1 fruit fly cellular context compared by ENCODE assay signal in genomic region chr3R:20542283-20543144, dm6.
A peak's percentile ranks its signal among the peaks of the same experiment; 100 is the strongest.
TF ChIP-seq lines count a peak whose summit lies in the region.

No protein-coding gene starts in this region.

TF ChIP-seq in whole organism, embryonic, 481 proteins besides CTCF, POLR2A, EP300 and RAD21 (continued from another document):
- TF ChIP-seq dmrt99B (tag; optimal IDR thresholded peaks at IDR 0.05; lab: Kevin White, UChicago) (no peak), toy (GFP tag; IDR thresholded peaks at IDR 0.05; lab: Robert Waterston, UW) (no peak), Scr (GFP tag; IDR thresholded peaks at IDR 0.05; lab: Robert Waterston, UW; ENCODE audit: partially characterized antibody) (no peak), org-1 (GFP tag; optimal IDR thresholded peaks at IDR 0.05; lab: Kevin White, UChicago) (peak; percentile 33), btn (GFP tag; optimal IDR thresholded peaks at IDR 0.05; lab: Kevin White, UChicago) (no peak), yki (optimal IDR thresholded peaks at IDR 0.05; lab: Kevin White, UChicago) (no peak), CG3163 (GFP tag; optimal IDR thresholded peaks at IDR 0.05; lab: Kevin White, UChicago) (no peak), CG13424 (tag; optimal IDR thresholded peaks at IDR 0.05; lab: Kevin White, UChicago) (peak; percentile 37), Hmr (GFP tag; optimal IDR thresholded peaks at IDR 0.05; lab: Kevin White, UChicago) (peak; percentile 54), scrt (GFP tag; optimal IDR thresholded peaks at IDR 0.05; lab: Kevin White, UChicago) (peak; percentile 47), gcm (GFP tag; optimal IDR thresholded peaks at IDR 0.05; lab: Kevin White, UChicago) (peak; percentile 72), hkb (optimal IDR thresholded peaks at IDR 0.05; lab: Kevin White, UChicago) (no peak), hkb (GFP tag; IDR thresholded peaks at IDR 0.05; lab: Robert Waterston, UW) (peak; percentile 46; the same call in 1 of the 2 replicates), esg (GFP tag; conservative IDR thresholded peaks at IDR 0.05; lab: Robert Waterston, UW) (no peak), nerfin-1 (tag; optimal IDR thresholded peaks at IDR 0.05; lab: Kevin White, UChicago) (no peak), CG15696 (tag; optimal IDR thresholded peaks at IDR 0.05; lab: Kevin White, UChicago) (peak; percentile 90), Nf-YB (GFP tag; optimal IDR thresholded peaks at IDR 0.05; lab: Kevin White, UChicago) (peak; percentile 33), CG10209 (GFP tag; optimal IDR thresholded peaks at IDR 0.05; lab: Kevin White, UChicago) (peak; percentile 64), gro (GFP tag; optimal IDR thresholded peaks at IDR 0.05; lab: Kevin White, UChicago) (no peak), CG33557 (GFP tag; optimal IDR thresholded peaks at IDR 0.05; lab: Kevin White, UChicago) (peak; percentile 84), CG10543 (GFP tag; optimal IDR thresholded peaks at IDR 0.05; lab: Kevin White, UChicago) (peak; percentile 9), CG14860 (GFP tag; IDR thresholded peaks at IDR 0.05; lab: Robert Waterston, UW; ENCODE audit: partially characterized antibody) (no peak), croc (GFP tag; conservative IDR thresholded peaks at IDR 0.05; lab: Robert Waterston, UW) (no peak), CG17612 (GFP tag; IDR thresholded peaks at IDR 0.05; lab: Robert Waterston, UW) (no peak), slou (GFP tag; optimal IDR thresholded peaks at IDR 0.05; lab: Kevin White, UChicago) (peak; percentile 30), ci (GFP tag; IDR thresholded peaks at IDR 0.05; lab: Robert Waterston, UW) (0 out of 3 replicates have a peak, but pooled peaks have one; percentile 43), klu (GFP tag; IDR thresholded peaks at IDR 0.05; lab: Robert Waterston, UW) (no peak), Ets97D (GFP tag; optimal IDR thresholded peaks at IDR 0.05; lab: Kevin White, UChicago) (no peak), Kr (GFP tag; optimal IDR thresholded peaks at IDR 0.05; lab: Kevin White, UChicago) (peak; percentile 74), CG1832 (GFP tag; optimal IDR thresholded peaks at IDR 0.05; lab: Kevin White, UChicago) (no peak), Mes4 (GFP tag; optimal IDR thresholded peaks at IDR 0.05; lab: Kevin White, UChicago) (peak; percentile 18), CG12104 (GFP tag; optimal IDR thresholded peaks at IDR 0.05; lab: Kevin White, UChicago) (no peak), fd102C (GFP tag; optimal IDR thresholded peaks at IDR 0.05; lab: Kevin White, UChicago) (peak; percentile 75), aop (GFP tag; IDR thresholded peaks at IDR 0.05; lab: Robert Waterston, UW) (no peak), Pdp1 (GFP tag; optimal IDR thresholded peaks at IDR 0.05; lab: Kevin White, UChicago) (peak in 1 of 2 experiments; percentile 4), Poxn (GFP tag; IDR thresholded peaks at IDR 0.05; lab: Robert Waterston, UW) (no peak), CG6683 (GFP tag; optimal IDR thresholded peaks at IDR 0.05; lab: Kevin White, UChicago) (no peak), CG12942 (GFP tag; optimal IDR thresholded peaks at IDR 0.05; lab: Kevin White, UChicago) (no peak), Rx (GFP tag; IDR thresholded peaks at IDR 0.05; lab: Robert Waterston, UW) (no peak), Ada2b (GFP tag; IDR thresholded peaks at IDR 0.05; lab: Robert Waterston, UW) (no peak), Hsf (GFP tag; optimal IDR thresholded peaks at IDR 0.05; lab: Kevin White, UChicago) (no peak), z (GFP tag; IDR thresholded peaks at IDR 0.05; lab: Robert Waterston, UW) (peak; percentile 52; the same call in 1 of the 3 replicates), CG8478 (optimal IDR thresholded peaks at IDR 0.05; lab: Kevin White, UChicago) (no peak), CG18599 (GFP tag; optimal IDR thresholded peaks at IDR 0.05; lab: Kevin White, UChicago) (no peak), zen2 (GFP tag; IDR thresholded peaks at IDR 0.05; lab: Robert Waterston, UW; ENCODE audit: partially characterized antibody) (no peak), CG2678 (tag; optimal IDR thresholded peaks at IDR 0.05; lab: Kevin White, UChicago) (peak; percentile 44), CG10654 (GFP tag; optimal IDR thresholded peaks at IDR 0.05; lab: Kevin White, UChicago) (peak; percentile 19), Taf1 (GFP tag; IDR thresholded peaks at IDR 0.05; lab: Robert Waterston, UW) (no peak), Doc3 (GFP tag; IDR thresholded peaks at IDR 0.05; lab: Robert Waterston, UW; ENCODE audit: partially characterized antibody) (no peak), repo (GFP tag; optimal IDR thresholded peaks at IDR 0.05; lab: Kevin White, UChicago) (no peak), CG6254 (GFP tag; optimal IDR thresholded peaks at IDR 0.05; lab: Kevin White, UChicago) (peak; percentile 20), Hr3 (GFP tag; optimal IDR thresholded peaks at IDR 0.05; lab: Kevin White, UChicago) (no peak), NC2β (GFP tag; optimal IDR thresholded peaks at IDR 0.05; lab: Kevin White, UChicago) (no peak), CG9215 (GFP tag; IDR thresholded peaks at IDR 0.05; lab: Robert Waterston, UW) (no peak), CG9797 (GFP tag; optimal IDR thresholded peaks at IDR 0.05; lab: Kevin White, UChicago) (no peak), NFAT (GFP tag; IDR thresholded peaks at IDR 0.05; lab: Robert Waterston, UW) (no peak), CG8089 (GFP tag; optimal IDR thresholded peaks at IDR 0.05; lab: Kevin White, UChicago) (no peak)
